Worm (Caenorhabditis elegans): Measurements from ENCODE around the gene orc-1.
A peak's percentile ranks its signal among the peaks of the same experiment; 100 is the strongest.

ce11 chrIII:10661292-10661691 is 18.4 kb downstream of the orc-1 start:
- TF ChIP-seq ceh-82 (tag; optimal IDR thresholded peaks at IDR 0.05) (no peak), egl-27 (tag; optimal IDR thresholded peaks at IDR 0.05) (no peak), mxl-3 (GFP tag; optimal IDR thresholded peaks at IDR 0.05) (peak; percentile 28)
